Worm (Caenorhabditis elegans): ENCODE results near the gene C44B12.9.

DNA sequence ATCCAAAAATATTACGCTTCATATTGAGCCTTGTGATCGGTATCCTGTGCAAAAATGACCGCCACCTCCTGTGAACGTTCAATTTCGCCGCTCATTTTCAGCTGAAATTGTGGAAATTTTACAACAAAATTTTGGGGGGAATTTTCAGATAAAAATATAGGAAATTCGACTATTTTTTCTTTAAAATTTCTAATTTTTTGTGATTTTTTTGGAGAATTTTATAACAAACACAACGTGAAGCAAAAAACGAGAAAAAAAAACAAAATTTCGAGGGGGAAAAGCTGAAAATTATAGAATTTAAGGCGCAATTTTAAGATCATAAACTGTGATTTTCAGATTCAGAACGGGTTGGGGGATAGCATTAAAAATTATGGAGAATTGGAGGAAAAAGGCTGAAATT, 17.5 kb downstream of the C44B12.9 start, which contains the start of gene csn-4:
- TF ChIP-seq nhr-237 (tag; optimal IDR thresholded peaks at IDR 0.05) (no peak), ets-5 (GFP tag; IDR thresholded peaks at IDR 0.05) (no peak)
